Worm (Caenorhabditis elegans) whole organism, L4 larva: ENCODE data around the gene F14F7.4.

Experiments used
- ZK546.5 ChIP-seq, 2 experiments: sonication (generic microtip); optimal IDR thresholded peaks; 2 replicates each; lab custom pipeline; 2017; ENCODE audit warnings: missing biosample characterization in 2 of 2, missing genetic modification characterization in 2 of 2
- aly-2 ChIP-seq: sonication (generic microtip); optimal IDR thresholded peaks from 2 replicates; lab custom pipeline; 2018; ENCODE audit warnings: missing biosample characterization, missing genetic modification characterization
- dpl-1 ChIP-seq: fragments of 150-350 bp; optimal IDR thresholded peaks from 2 replicates; lab custom pipeline; 2014; ENCODE audit warnings: missing biosample characterization, missing genetic modification reagents, missing genetic modification characterization
- fos-1 ChIP-seq: fragments of 150-350 bp; optimal IDR thresholded peaks from 2 replicates; lab custom pipeline; 2014; ENCODE audit warnings: missing biosample characterization, missing genetic modification characterization
- jun-1 ChIP-seq: fragments of 150-350 bp; optimal IDR thresholded peaks from 2 replicates; lab custom pipeline; 2014; ENCODE audit warnings: missing biosample characterization, missing genetic modification reagents, missing genetic modification characterization
- madf-9 ChIP-seq: fragments of 200-800 bp; sonication (Bioruptor generic); conservative IDR thresholded peaks from 2 replicates; pipeline ENCODE4 v1.3.6; 2022; ENCODE audit warnings: missing genetic modification reagents, missing genetic modification characterization, missing compliant biosample characterization
- nhr-102 ChIP-seq: sonication (generic microtip); optimal IDR thresholded peaks from 2 replicates; lab custom pipeline; 2016; ENCODE audit warnings: mild to moderate bottlenecking, missing genetic modification characterization, moderate library complexity, missing compliant biosample characterization
- nhr-11 ChIP-seq: fragments of 150-350 bp; optimal IDR thresholded peaks from 2 replicates; lab custom pipeline; 2014; ENCODE audit warnings: missing biosample characterization, missing genetic modification characterization
- nhr-25 ChIP-seq: sonication (generic microtip); optimal IDR thresholded peaks from 2 replicates; lab custom pipeline; 2017; ENCODE audit warnings: missing genetic modification characterization, mild to moderate bottlenecking, missing compliant biosample characterization, antibody characterized with exemption, moderate library complexity, borderline replicate concordance; ENCODE audit not compliant: insufficient read depth
- pha-4 ChIP-seq, 2 experiments: fragments of 150-350 bp in 1 of 2; fragments of 200-800 bp in 1 of 2; sonication (Bioruptor generic) in 1 of 2; IDR thresholded peaks in 1 of 2; optimal IDR thresholded peaks in 1 of 2; 2 replicates each; pipeline versions ENCODE4 v1.3.6 to Lab custom; 2014 to 2022; ENCODE audit warnings: missing genetic modification characterization in 2 of 2, missing genetic modification reagents in 2 of 2, missing biosample characterization in 1 of 2, missing compliant biosample characterization in 1 of 2
- snpc-4 ChIP-seq: fragments of 150-350 bp; optimal IDR thresholded peaks from 2 replicates; lab custom pipeline; 2014; ENCODE audit warnings: missing biosample characterization, missing genetic modification characterization
- tra-1 ChIP-seq: fragments of 200-800 bp; sonication (Bioruptor generic); IDR thresholded peaks from 2 replicates; pipeline ENCODE4 v1.3.6; 2022; ENCODE audit warnings: missing genetic modification reagents, missing genetic modification characterization, missing compliant biosample characterization
- ztf-11 ChIP-seq: fragments of 150-350 bp; optimal IDR thresholded peaks from 2 replicates; lab custom pipeline; 2014; ENCODE audit warnings: missing biosample characterization, missing genetic modification characterization

- TF ChIP-seq pha-4 (GFP tag; IDR thresholded peaks at IDR 0.05; lab: Robert Waterston, UW) (no peak), pha-4 (tag; optimal IDR thresholded peaks at IDR 0.05; lab: Kevin White, UChicago) (no peak), nhr-11 (no peak), tra-1 (no peak), aly-2 (tag; lab: Kevin White, UChicago) (no peak), dpl-1 (GFP tag; lab: Kevin White, UChicago) (no peak), jun-1 (no peak), nhr-102 (tag; lab: Kevin White, UChicago) (no peak), ZK546.5 (tag; optimal IDR thresholded peaks at IDR 0.05; lab: Kevin White, UChicago) (no peak), fos-1 (tag; lab: Kevin White, UChicago) (no peak), madf-9 (GFP tag; lab: Robert Waterston, UW) (no peak), snpc-4 (tag; lab: Kevin White, UChicago) (no peak), nhr-25 (no peak), ztf-11 (tag; lab: Kevin White, UChicago) (no peak)
Measured at ce11 chrIII:13004316-13004715, 25.2 kb downstream of the F14F7.4 start.
